Worm (Caenorhabditis elegans) whole organism, L1 larva: ENCODE measurements around the gene mlp-1.

Experiments used
- C04F5.9 ChIP-seq: sonication (generic microtip); optimal IDR thresholded peaks from 2 replicates; lab custom pipeline; 2016; ENCODE audit warnings: missing genetic modification characterization, missing compliant biosample characterization
- C16A3.4 ChIP-seq: fragments of 150-350 bp; optimal IDR thresholded peaks from 2 replicates; lab custom pipeline; 2014; ENCODE audit warnings: missing biosample characterization, missing genetic modification characterization
- C34B4.2 ChIP-seq: sonication (generic microtip); optimal IDR thresholded peaks from 2 replicates; lab custom pipeline; 2017; ENCODE audit warnings: mild to moderate bottlenecking, missing genetic modification characterization, missing compliant biosample characterization
- F16B12.6 ChIP-seq: fragments of 150-350 bp; optimal IDR thresholded peaks from 2 replicates; lab custom pipeline; 2014; ENCODE audit warnings: missing biosample characterization, missing genetic modification characterization
- Y116A8C.19 ChIP-seq: sonication (generic microtip); optimal IDR thresholded peaks from 2 replicates; lab custom pipeline; 2016; ENCODE audit warnings: missing compliant biosample characterization, missing genetic modification characterization, borderline replicate concordance
- aha-1 ChIP-seq: fragments of 150-350 bp; optimal IDR thresholded peaks from 2 replicates; lab custom pipeline; 2014; ENCODE audit warnings: missing biosample characterization, missing genetic modification characterization
- alr-1 ChIP-seq: fragments of 200-800 bp; sonication (Bioruptor generic); optimal IDR thresholded peaks from 2 replicates; lab custom pipeline; 2018; ENCODE audit warnings: borderline replicate concordance, mild to moderate bottlenecking, missing genetic modification characterization, missing compliant biosample characterization
- ama-1 ChIP-seq: fragments of 150-350 bp; optimal IDR thresholded peaks from 2 replicates; lab custom pipeline; 2014
- ceh-63 ChIP-seq: fragments of 200-800 bp; sonication (Bioruptor generic); optimal IDR thresholded peaks from 2 replicates; lab custom pipeline; 2018; ENCODE audit warnings: mild to moderate bottlenecking, missing genetic modification characterization, missing compliant biosample characterization
- ceh-82 ChIP-seq, 3 experiments: fragments of 150-350 bp in 1 of 3; sonication (generic microtip) in 2 of 3; optimal IDR thresholded peaks; 2 replicates each; lab custom pipeline; 2014 to 2017; ENCODE audit warnings: missing biosample characterization in 3 of 3, missing genetic modification characterization in 3 of 3
- ces-1 ChIP-seq: fragments of 150-350 bp; optimal IDR thresholded peaks from 2 replicates; lab custom pipeline; 2014; ENCODE audit warnings: missing biosample characterization, missing genetic modification reagents, missing genetic modification characterization
- dsc-1 ChIP-seq: sonication (generic microtip); optimal IDR thresholded peaks from 2 replicates; lab custom pipeline; 2016; ENCODE audit warnings: mild to moderate bottlenecking, missing genetic modification characterization, missing compliant biosample characterization
- efl-3 ChIP-seq: fragments of 200-800 bp; sonication (Bioruptor generic); optimal IDR thresholded peaks from 2 replicates; lab custom pipeline; 2018; ENCODE audit warnings: mild to moderate bottlenecking, missing genetic modification characterization, missing compliant biosample characterization
- egl-13 ChIP-seq: sonication (generic microtip); optimal IDR thresholded peaks from 2 replicates; lab custom pipeline; 2016; ENCODE audit warnings: missing genotype, missing genetic modification reagents, missing genetic modification characterization, missing compliant biosample characterization
- elt-2 ChIP-seq: sonication (generic microtip); optimal IDR thresholded peaks from 2 replicates; lab custom pipeline; 2016; ENCODE audit warnings: missing genetic modification characterization, mild to moderate bottlenecking, inconsistent platforms, missing compliant biosample characterization, missing genetic modification reagents
- ets-5 ChIP-seq: fragments of 200-800 bp; sonication (Bioruptor generic); IDR thresholded peaks from 2 replicates; pipeline ENCODE4 v1.3.6; 2022; ENCODE audit warnings: missing genetic modification characterization, missing compliant biosample characterization
- fkh-10 ChIP-seq: sonication (generic microtip); optimal IDR thresholded peaks from 2 replicates; lab custom pipeline; 2017; ENCODE audit warnings: missing biosample characterization, missing genetic modification reagents, missing genetic modification characterization
- fkh-4 ChIP-seq: sonication (generic microtip); optimal IDR thresholded peaks from 2 replicates; lab custom pipeline; 2016; ENCODE audit warnings: missing compliant biosample characterization, missing genetic modification characterization, borderline replicate concordance
- fkh-8 ChIP-seq: sonication (generic microtip); optimal IDR thresholded peaks from 2 replicates; lab custom pipeline; 2016; ENCODE audit warnings: mild to moderate bottlenecking, missing genetic modification characterization, missing compliant biosample characterization
- hlh-17 ChIP-seq: fragments of 200-800 bp; sonication (Bioruptor generic); optimal IDR thresholded peaks from 2 replicates; lab custom pipeline; 2018; ENCODE audit warnings: missing genetic modification characterization, mild to moderate bottlenecking, missing compliant biosample characterization, moderate library complexity, borderline replicate concordance
- hlh-4 ChIP-seq: sonication (generic microtip); optimal IDR thresholded peaks from 2 replicates; lab custom pipeline; 2016; ENCODE audit warnings: mild to moderate bottlenecking, missing genetic modification characterization, missing compliant biosample characterization
- isw-1 ChIP-seq: fragments of 200-800 bp; sonication (Bioruptor generic); IDR thresholded peaks from 2 replicates; pipeline ENCODE4 v1.3.6; 2022; ENCODE audit warnings: missing genetic modification characterization, missing compliant biosample characterization
- lin-14 ChIP-seq: fragments of 200-800 bp; sonication (Bioruptor generic); optimal IDR thresholded peaks from 2 replicates; lab custom pipeline; 2018; ENCODE audit warnings: mild to moderate bottlenecking, missing genetic modification characterization, moderate library complexity, missing compliant biosample characterization
- lin-15B ChIP-seq: fragments of 150-350 bp; sonication (generic microtip); optimal IDR thresholded peaks from 3 replicates; lab custom pipeline; 2014; ENCODE audit warnings: missing biosample characterization, missing genetic modification characterization
- lin-35 ChIP-seq, 2 experiments: fragments of 150-350 bp; optimal IDR thresholded peaks; 2 replicates each; lab custom pipeline; 2014; ENCODE audit warnings: missing biosample characterization in 2 of 2, missing genetic modification characterization in 2 of 2, missing genetic modification reagents in 2 of 2
- lin-39 ChIP-seq: fragments of 150-350 bp; optimal IDR thresholded peaks from 2 replicates; lab custom pipeline; 2014; ENCODE audit warnings: missing biosample characterization, missing genetic modification reagents, missing genetic modification characterization
- lir-3 ChIP-seq: sonication (generic microtip); optimal IDR thresholded peaks from 2 replicates; lab custom pipeline; 2016; ENCODE audit warnings: mild to moderate bottlenecking, missing genetic modification characterization, moderate library complexity, missing compliant biosample characterization; ENCODE audit not compliant: poor library complexity
- lsy-2 ChIP-seq, 2 experiments: fragments of 150-350 bp; optimal IDR thresholded peaks; 2 replicates each; lab custom pipeline; 2014; ENCODE audit warnings: missing biosample characterization in 2 of 2, missing genetic modification characterization in 2 of 2
- mdl-1 ChIP-seq, 2 experiments: fragments of 150-350 bp; optimal IDR thresholded peaks; 2 replicates each; lab custom pipeline; 2014 to 2017; ENCODE audit warnings: missing biosample characterization in 2 of 2, missing genetic modification characterization in 2 of 2, inconsistent platforms in 1 of 2
- mef-2 ChIP-seq: fragments of 150-350 bp; optimal IDR thresholded peaks from 2 replicates; lab custom pipeline; 2014; ENCODE audit warnings: missing biosample characterization, missing genetic modification characterization
- mep-1 ChIP-seq: fragments of 150-350 bp; optimal IDR thresholded peaks from 2 replicates; lab custom pipeline; 2014; ENCODE audit warnings: missing biosample characterization, missing genetic modification characterization
- nhr-11 ChIP-seq: fragments of 150-350 bp; optimal IDR thresholded peaks from 2 replicates; lab custom pipeline; 2014; ENCODE audit warnings: missing biosample characterization, missing genetic modification characterization
- nhr-19 ChIP-seq: fragments of 200-800 bp; sonication (Bioruptor generic); conservative IDR thresholded peaks from 2 replicates; pipeline ENCODE4 v1.3.6; 2022; ENCODE audit warnings: missing genetic modification characterization, missing compliant biosample characterization
- nhr-20 ChIP-seq: sonication (generic microtip); optimal IDR thresholded peaks from 2 replicates; lab custom pipeline; 2016; ENCODE audit warnings: mild to moderate bottlenecking, missing genetic modification characterization, missing compliant biosample characterization
- nhr-237 ChIP-seq: fragments of 150-350 bp; optimal IDR thresholded peaks from 2 replicates; lab custom pipeline; 2014; ENCODE audit warnings: missing biosample characterization, missing genetic modification characterization
- nhr-28 ChIP-seq: fragments of 150-350 bp; optimal IDR thresholded peaks from 2 replicates; lab custom pipeline; 2014; ENCODE audit warnings: missing biosample characterization, missing genetic modification characterization
- nhr-47 ChIP-seq: sonication (generic microtip); optimal IDR thresholded peaks from 2 replicates; lab custom pipeline; 2016; ENCODE audit warnings: mild to moderate bottlenecking, missing genetic modification characterization, moderate library complexity, missing compliant biosample characterization
- nhr-71 ChIP-seq: sonication (generic microtip); optimal IDR thresholded peaks from 2 replicates; lab custom pipeline; 2016; ENCODE audit warnings: mild to moderate bottlenecking, missing genetic modification characterization, moderate library complexity, missing compliant biosample characterization
- nhr-76 ChIP-seq: sonication (generic microtip); optimal IDR thresholded peaks from 2 replicates; lab custom pipeline; 2017; ENCODE audit warnings: missing biosample characterization, missing genetic modification characterization
- nhr-77 ChIP-seq: fragments of 150-350 bp; optimal IDR thresholded peaks from 2 replicates; lab custom pipeline; 2014; ENCODE audit warnings: missing biosample characterization, missing genetic modification characterization
- nhr-85 ChIP-seq: sonication (generic microtip); peaks from one replicate; lab custom pipeline; 2016; ENCODE audit warnings: missing genetic modification characterization, inconsistent platforms, missing compliant biosample characterization
- nhr-90 ChIP-seq: sonication (generic microtip); optimal IDR thresholded peaks from 2 replicates; lab custom pipeline; 2016; ENCODE audit warnings: mild to moderate bottlenecking, missing genetic modification characterization, missing compliant biosample characterization; ENCODE audit not compliant: poor library complexity
- pqm-1 ChIP-seq: sonication (generic microtip); optimal IDR thresholded peaks from 3 replicates; lab custom pipeline; 2017; ENCODE audit warnings: missing biosample characterization, missing genetic modification characterization
- rnt-1 ChIP-seq: sonication (generic microtip); optimal IDR thresholded peaks from 2 replicates; lab custom pipeline; 2016; ENCODE audit warnings: mild to moderate bottlenecking, missing genetic modification characterization, moderate library complexity, missing compliant biosample characterization
- snpc-4 ChIP-seq: fragments of 150-350 bp; optimal IDR thresholded peaks from 2 replicates; lab custom pipeline; 2014; ENCODE audit warnings: missing biosample characterization, missing genetic modification characterization
- sox-4 ChIP-seq: sonication (generic microtip); optimal IDR thresholded peaks from 2 replicates; lab custom pipeline; 2016; ENCODE audit warnings: missing genetic modification characterization, missing compliant biosample characterization
- sup-37 ChIP-seq: fragments of 200-800 bp; sonication (Bioruptor generic); optimal IDR thresholded peaks from 2 replicates; lab custom pipeline; 2018; ENCODE audit warnings: mild to moderate bottlenecking, missing genetic modification characterization, missing compliant biosample characterization
- swsn-7 ChIP-seq: sonication (generic microtip); optimal IDR thresholded peaks from 2 replicates; lab custom pipeline; 2016; ENCODE audit warnings: missing genetic modification characterization, missing compliant biosample characterization
- tbx-2 ChIP-seq: sonication (generic microtip); optimal IDR thresholded peaks from 2 replicates; lab custom pipeline; 2016; ENCODE audit warnings: missing genetic modification characterization, missing compliant biosample characterization
- tlp-1 ChIP-seq: fragments of 150-350 bp; optimal IDR thresholded peaks from 2 replicates; lab custom pipeline; 2014; ENCODE audit warnings: missing biosample characterization, missing genetic modification characterization
- unc-86 ChIP-seq: sonication (generic microtip); optimal IDR thresholded peaks from 2 replicates; lab custom pipeline; 2016; ENCODE audit warnings: missing genetic modification characterization, missing compliant biosample characterization
- xbp-1 ChIP-seq: sonication (generic microtip); optimal IDR thresholded peaks from 2 replicates; lab custom pipeline; 2016; ENCODE audit warnings: missing genetic modification characterization, missing compliant biosample characterization
- zag-1 ChIP-seq: fragments of 150-350 bp; optimal IDR thresholded peaks from 2 replicates; lab custom pipeline; 2014; ENCODE audit warnings: missing biosample characterization, missing genetic modification characterization
- zip-4 ChIP-seq: fragments of 200-800 bp; sonication (Bioruptor generic); optimal IDR thresholded peaks from 2 replicates; lab custom pipeline; 2018; ENCODE audit warnings: mild to moderate bottlenecking, missing genetic modification characterization, moderate library complexity, missing compliant biosample characterization
- ztf-4 ChIP-seq: fragments of 150-350 bp; optimal IDR thresholded peaks from 2 replicates; lab custom pipeline; 2014; ENCODE audit warnings: missing biosample characterization, missing genetic modification characterization

mlp-1 gene

DNA sequence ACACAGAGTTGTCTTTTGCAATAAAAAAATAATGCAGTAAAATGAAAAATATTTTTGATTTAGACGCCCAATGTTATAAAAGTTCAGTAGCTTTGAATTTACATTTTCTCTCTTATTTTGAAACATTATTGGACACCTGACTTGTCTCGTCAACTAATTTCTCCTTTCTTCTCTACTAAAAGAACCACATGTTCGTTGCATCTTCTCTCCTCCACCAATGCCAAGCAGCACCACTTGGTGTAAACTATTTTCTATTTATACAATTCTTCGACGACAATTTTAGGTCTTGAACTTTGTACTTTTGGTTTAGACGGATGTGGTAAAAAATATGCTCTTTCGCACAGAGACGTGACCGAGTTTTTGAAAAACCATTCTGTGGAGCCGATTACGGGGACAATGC, 44.2 kb downstream of the mlp-1 start:
- TF ChIP-seq elt-2 (tag; lab: Kevin White, UChicago) (no peak), mef-2 (tag; lab: Kevin White, UChicago) (peak; percentile 4), C16A3.4 (tag; lab: Kevin White, UChicago) (no peak), lin-35 (GFP tag; optimal IDR thresholded peaks at IDR 0.05; lab: Kevin White, UChicago) (no peak), C04F5.9 (tag; lab: Kevin White, UChicago) (no peak), nhr-76 (tag; lab: Kevin White, UChicago) (no peak), xbp-1 (tag; lab: Kevin White, UChicago) (no peak), C34B4.2 (tag; lab: Kevin White, UChicago) (no peak), sox-4 (tag; lab: Kevin White, UChicago) (no peak), nhr-90 (tag; lab: Kevin White, UChicago) (no peak), lin-15B (tag; lab: Kevin White, UChicago) (no peak), nhr-47 (tag; lab: Kevin White, UChicago) (no peak), ceh-82 (tag; optimal IDR thresholded peaks at IDR 0.05; lab: Kevin White, UChicago) (no peak), F16B12.6 (tag; lab: Kevin White, UChicago) (no peak), nhr-77 (tag; lab: Kevin White, UChicago) (no peak), hlh-4 (tag; lab: Kevin White, UChicago) (no peak), alr-1 (no peak), lin-39 (tag; lab: Kevin White, UChicago) (no peak), isw-1 (no peak), nhr-28 (tag; lab: Kevin White, UChicago) (no peak), dsc-1 (tag; lab: Kevin White, UChicago) (peak; percentile 49), hlh-17 (GFP tag; lab: Kevin White, UChicago) (no peak), efl-3 (GFP tag; lab: Kevin White, UChicago) (no peak), mdl-1 (tag; optimal IDR thresholded peaks at IDR 0.05; lab: Kevin White, UChicago) (no peak), tlp-1 (tag; lab: Kevin White, UChicago) (no peak), lin-14 (peak; percentile 57), ces-1 (GFP tag; lab: Kevin White, UChicago) (no peak), Y116A8C.19 (tag; lab: Kevin White, UChicago) (no peak), nhr-237 (no peak), rnt-1 (peak; percentile 50), fkh-10 (GFP tag; lab: Kevin White, UChicago) (no peak), nhr-20 (peak; percentile 49), aha-1 (no peak), zag-1 (tag; lab: Kevin White, UChicago) (no peak), lsy-2 (tag; optimal IDR thresholded peaks at IDR 0.05; lab: Kevin White, UChicago) (peak in 1 of 2 experiments; percentile 34), nhr-85 (tag; lab: Kevin White, UChicago) (peak; percentile 26), ceh-63 (GFP tag; lab: Kevin White, UChicago) (no peak), ama-1 (no peak), pqm-1 (no peak), fkh-8 (tag; lab: Kevin White, UChicago) (no peak), fkh-4 (tag; lab: Kevin White, UChicago) (no peak), zip-4 (GFP tag; lab: Kevin White, UChicago) (no peak), lir-3 (tag; lab: Kevin White, UChicago) (no peak), sup-37 (no peak), nhr-11 (tag; lab: Kevin White, UChicago) (no peak), nhr-71 (peak; percentile 62), unc-86 (tag; lab: Kevin White, UChicago) (no peak), mep-1 (no peak), egl-13 (tag; lab: Kevin White, UChicago) (no peak), swsn-7 (tag; lab: Kevin White, UChicago) (no peak), nhr-19 (GFP tag; lab: Robert Waterston, UW) (peak; percentile 27), ztf-4 (no peak), ets-5 (GFP tag; lab: Robert Waterston, UW) (no peak), tbx-2 (tag; lab: Kevin White, UChicago) (no peak), snpc-4 (tag; lab: Kevin White, UChicago) (no peak)
